Worm (Caenorhabditis elegans) whole organism, midembryonic: ENCODE measurements around the gene tsn-1.
A peak's percentile ranks its signal among the peaks of the same experiment; 100 is the strongest.

Experiments
- T22C8.4 ChIP-seq: fragments of 200-800 bp; sonication (Bioruptor generic); IDR thresholded peaks from 2 replicates; pipeline ENCODE4 v1.3.6; 2022; ENCODE audit warnings: missing genetic modification characterization, missing compliant biosample characterization
- cog-1 ChIP-seq: sonication (generic microtip); optimal IDR thresholded peaks from 2 replicates; lab custom pipeline; 2016; ENCODE audit warnings: missing genetic modification characterization, missing compliant biosample characterization
- flt-1 ChIP-seq: fragments of 200-800 bp; sonication (Bioruptor generic); IDR thresholded peaks from 2 replicates; pipeline ENCODE4 v1.3.6; 2022; ENCODE audit warnings: missing genetic modification characterization, missing compliant biosample characterization
- klf-2 ChIP-seq: fragments of 200-800 bp; sonication (Bioruptor generic); conservative IDR thresholded peaks from 2 replicates; pipeline ENCODE4 v1.3.6; 2022; ENCODE audit warnings: missing genetic modification reagents, missing genetic modification characterization, missing compliant biosample characterization
- med-1 ChIP-seq: sonication (generic microtip); optimal IDR thresholded peaks from 2 replicates; lab custom pipeline; 2017; ENCODE audit warnings: missing genetic modification characterization, mild to moderate bottlenecking, missing compliant biosample characterization, antibody characterized with exemption, missing genetic modification reagents; ENCODE audit not compliant: insufficient read depth
- ref-1 ChIP-seq: fragments of 200-800 bp; sonication (Bioruptor generic); conservative IDR thresholded peaks from 2 replicates; pipeline ENCODE4 v1.3.6; 2022; ENCODE audit warnings: missing genetic modification reagents, missing genetic modification characterization, missing compliant biosample characterization
- tab-1 ChIP-seq: fragments of 200-800 bp; sonication (Bioruptor generic); IDR thresholded peaks from 2 replicates; pipeline ENCODE4 v1.3.6; 2022; ENCODE audit warnings: missing genetic modification characterization, missing compliant biosample characterization
- ztf-23 ChIP-seq: fragments of 200-800 bp; sonication (Bioruptor generic); IDR thresholded peaks from 2 replicates; pipeline ENCODE4 v1.3.6; 2022; ENCODE audit warnings: missing genetic modification reagents, missing genetic modification characterization, missing compliant biosample characterization
- ztf-29 ChIP-seq: fragments of 200-800 bp; sonication (Bioruptor generic); IDR thresholded peaks from 2 replicates; pipeline ENCODE4 v1.3.6; 2022; ENCODE audit warnings: missing genetic modification reagents, missing genetic modification characterization, missing compliant biosample characterization

The tsn-1 gene

DNA sequence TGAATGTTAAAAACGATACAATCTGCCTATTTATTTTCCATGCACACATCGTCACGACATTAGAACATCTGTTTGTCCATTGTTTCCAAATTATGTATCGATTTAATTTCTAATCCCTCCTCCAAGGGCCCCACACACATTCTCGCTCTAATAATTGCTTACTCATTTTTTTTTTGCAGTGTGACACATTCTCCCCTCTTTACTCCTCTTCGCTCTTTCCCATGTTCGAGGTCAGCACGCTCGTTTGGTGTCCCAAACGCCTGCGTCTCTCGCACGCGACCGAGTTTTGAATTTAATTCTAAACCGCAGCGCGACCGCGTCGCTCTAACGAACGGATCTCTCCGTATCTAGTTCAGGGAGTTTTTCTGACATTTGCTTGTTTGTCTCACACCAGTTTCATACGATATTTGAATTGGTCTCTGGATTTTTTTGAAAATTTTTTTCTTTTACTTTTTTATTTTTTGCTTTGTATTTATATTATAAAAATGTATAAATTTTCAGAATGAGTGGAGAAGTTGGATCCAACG, 34.0 kb upstream of the tsn-1 start, which contains the start of the genes clec-140 and hmg-11:
TSS of gene clec-140 (plus strand) at position 477 of the 527 bp plus-strand sequence.
TSS of gene hmg-11 (plus strand) at position 502 of the 527 bp plus-strand sequence.
- TF ChIP-seq klf-2 (GFP tag; lab: Robert Waterston, UW) (no peak), ztf-29 (GFP tag; lab: Robert Waterston, UW) (no peak), tab-1 (GFP tag; lab: Robert Waterston, UW) (no peak), med-1 (GFP tag; lab: Kevin White, UChicago) (no peak), flt-1 (GFP tag; lab: Robert Waterston, UW) (0 out of 2 replicates have a peak, but pooled peaks have one; percentile 37), ref-1 (GFP tag; lab: Robert Waterston, UW) (no peak), ztf-23 (0 out of 2 replicates have a peak, but pooled peaks have one; percentile 52), cog-1 (tag; lab: Kevin White, UChicago) (peak; percentile 66), T22C8.4 (GFP tag; lab: Robert Waterston, UW) (peak; percentile 52)

DNA sequence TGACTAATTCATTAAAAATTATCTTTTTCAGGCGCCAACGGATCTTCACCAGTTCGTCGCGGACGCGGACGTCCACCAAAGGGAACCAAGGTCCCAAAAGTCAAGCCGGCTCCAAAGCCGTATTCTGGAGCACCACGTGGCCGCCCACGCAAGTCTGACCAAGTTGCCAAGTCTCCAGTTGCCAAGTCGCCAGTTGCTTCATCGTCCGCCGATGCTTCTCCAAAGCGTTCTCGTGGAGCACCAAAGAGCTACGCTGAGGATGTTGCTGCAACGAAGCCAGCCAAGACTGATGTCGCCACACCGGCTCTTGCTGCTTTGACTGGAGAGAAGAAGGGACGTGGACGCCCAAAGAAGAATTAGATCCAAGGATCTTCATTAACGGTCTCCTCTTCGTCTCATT, 33.4 kb upstream of the tsn-1 start:
- TF ChIP-seq ztf-23 (no peak), T22C8.4 (GFP tag; lab: Robert Waterston, UW) (no peak)

DNA sequence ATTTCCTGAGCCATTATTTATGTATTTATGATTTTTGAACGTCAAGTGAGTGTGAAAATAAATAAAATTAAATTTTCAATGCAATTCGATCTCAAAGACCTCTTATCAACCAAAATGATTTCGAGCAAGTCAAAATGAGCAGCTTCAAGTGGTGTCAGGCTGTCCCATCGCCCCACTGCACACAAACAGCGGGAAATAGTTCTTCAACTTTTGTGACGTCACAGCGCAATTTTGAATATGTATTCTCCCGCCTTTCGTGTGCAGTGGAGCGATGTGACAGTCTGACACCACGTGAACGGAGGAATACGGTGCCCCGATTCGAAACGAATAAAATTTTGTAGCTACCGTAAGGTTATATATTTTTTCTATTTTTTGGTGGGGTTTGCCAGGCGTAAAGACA, 33.0 kb upstream of the tsn-1 start:
- TF ChIP-seq tab-1 (GFP tag; lab: Robert Waterston, UW): no peak

DNA sequence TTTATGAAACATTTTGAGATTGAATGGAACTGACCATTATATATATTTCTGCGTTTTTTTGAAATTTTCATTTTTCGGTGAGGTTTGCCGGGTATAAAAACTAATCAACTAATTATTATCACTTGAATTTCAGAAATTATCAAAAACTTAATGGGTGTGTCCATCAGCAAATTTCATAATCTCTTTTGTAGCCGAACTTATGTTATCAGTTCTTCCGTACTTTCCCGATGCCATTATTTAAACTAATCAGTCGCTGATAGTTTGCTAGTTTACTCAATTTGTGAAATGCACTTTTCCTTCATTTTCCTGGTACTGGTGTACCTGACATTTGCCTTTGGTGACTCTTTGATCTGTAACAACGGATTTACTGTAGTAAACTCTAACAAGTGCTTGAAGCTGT, 32.4 kb upstream of the tsn-1 start:
- TF ChIP-seq ztf-29 (GFP tag; lab: Robert Waterston, UW) (no peak), tab-1 (GFP tag; lab: Robert Waterston, UW) (no peak), klf-2 (GFP tag; lab: Robert Waterston, UW) (no peak), ref-1 (GFP tag; lab: Robert Waterston, UW) (no peak)

DNA sequence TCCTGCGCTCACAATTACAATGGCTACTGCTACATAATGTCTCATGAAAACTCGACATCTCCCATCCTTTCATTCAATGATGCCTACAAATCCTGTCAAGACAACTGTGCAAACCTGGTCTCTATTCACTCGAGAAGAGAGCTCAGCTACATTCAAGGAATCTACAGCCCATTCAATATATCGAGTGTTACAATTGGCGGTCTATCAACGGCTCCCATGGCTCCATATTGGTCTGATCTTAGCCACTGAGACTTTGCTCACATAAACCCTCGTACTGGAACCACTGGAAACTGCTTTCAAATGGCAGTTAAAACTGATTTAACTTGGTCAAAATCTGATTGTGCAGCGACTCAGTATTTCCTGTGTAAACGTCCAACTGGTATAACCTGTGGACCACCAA, 31.1 kb upstream of the tsn-1 start, which contains the start of gene T05A7.3:
TSS of gene T05A7.3 (plus strand) at position 301 of the 400 bp plus-strand sequence.
- no peak for TF ChIP-seq tab-1 (GFP tag; lab: Robert Waterston, UW)
- TF ChIP-seq med-1 (GFP tag; lab: Kevin White, UChicago): no peak
- TF ChIP-seq flt-1 (GFP tag; lab: Robert Waterston, UW): no peak
- TF ChIP-seq cog-1 (tag; lab: Kevin White, UChicago): no peak
- no peak for TF ChIP-seq T22C8.4 (GFP tag; lab: Robert Waterston, UW)
- no peak for TF ChIP-seq ztf-23
- no peak for TF ChIP-seq klf-2 (GFP tag; lab: Robert Waterston, UW)
- no peak for TF ChIP-seq ztf-29 (GFP tag; lab: Robert Waterston, UW)
- no peak for TF ChIP-seq ref-1 (GFP tag; lab: Robert Waterston, UW)

DNA sequence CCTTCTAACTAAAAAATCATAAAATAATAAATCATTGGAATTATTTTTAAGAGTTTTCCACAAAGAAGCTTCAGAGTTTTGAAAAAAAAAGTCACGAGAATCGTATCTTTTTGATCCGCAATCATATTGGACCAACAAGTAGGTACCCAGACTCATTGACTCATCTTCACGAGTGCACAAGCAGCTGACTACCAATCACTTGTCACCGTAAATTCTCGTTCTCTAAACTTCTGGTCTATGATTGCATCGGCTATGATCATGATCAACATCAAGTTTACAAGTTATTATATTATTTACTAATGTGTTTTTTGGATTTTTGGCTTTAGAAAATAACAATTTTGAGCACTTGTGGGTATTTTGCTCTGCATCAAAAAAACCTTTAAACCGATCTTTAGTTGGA, 30.4 kb upstream of the tsn-1 start:
- TF ChIP-seq ztf-29 (GFP tag; lab: Robert Waterston, UW) (no peak), med-1 (GFP tag; lab: Kevin White, UChicago) (no peak), ref-1 (GFP tag; lab: Robert Waterston, UW) (no peak), ztf-23 (no peak), flt-1 (GFP tag; lab: Robert Waterston, UW) (no peak), T22C8.4 (GFP tag; lab: Robert Waterston, UW) (no peak), cog-1 (tag; lab: Kevin White, UChicago) (no peak), tab-1 (GFP tag; lab: Robert Waterston, UW) (no peak), klf-2 (GFP tag; lab: Robert Waterston, UW) (no peak)

DNA sequence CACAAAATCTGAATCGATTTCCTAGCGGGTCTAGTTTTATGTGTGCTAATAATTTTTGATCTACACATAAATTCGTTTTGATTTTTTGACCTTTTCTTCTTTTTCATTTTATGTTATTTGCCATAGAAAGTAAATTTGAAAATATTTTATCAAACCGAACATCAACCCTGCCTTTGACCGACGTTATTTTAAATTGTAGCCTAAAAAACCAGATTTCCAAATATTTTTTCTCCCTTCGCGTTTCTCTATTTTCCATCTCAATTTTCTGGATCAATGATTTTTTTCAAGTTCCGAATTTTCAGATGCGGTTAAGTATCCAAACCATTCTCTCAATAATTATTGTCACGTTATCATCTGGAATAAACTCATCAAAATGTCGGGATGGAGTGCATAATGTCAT, 28.7 kb upstream of the tsn-1 start, which contains the start of gene T05A7.1:
TSS of gene T05A7.1 (plus strand) at position 301 of the 400 bp plus-strand sequence.
- TF ChIP-seq med-1 (GFP tag; lab: Kevin White, UChicago) (no peak), klf-2 (GFP tag; lab: Robert Waterston, UW) (no peak), cog-1 (tag; lab: Kevin White, UChicago) (no peak), flt-1 (GFP tag; lab: Robert Waterston, UW) (no peak), ztf-23 (no peak), ref-1 (GFP tag; lab: Robert Waterston, UW) (no peak), tab-1 (GFP tag; lab: Robert Waterston, UW) (no peak), ztf-29 (GFP tag; lab: Robert Waterston, UW) (no peak), T22C8.4 (GFP tag; lab: Robert Waterston, UW) (no peak)

DNA sequence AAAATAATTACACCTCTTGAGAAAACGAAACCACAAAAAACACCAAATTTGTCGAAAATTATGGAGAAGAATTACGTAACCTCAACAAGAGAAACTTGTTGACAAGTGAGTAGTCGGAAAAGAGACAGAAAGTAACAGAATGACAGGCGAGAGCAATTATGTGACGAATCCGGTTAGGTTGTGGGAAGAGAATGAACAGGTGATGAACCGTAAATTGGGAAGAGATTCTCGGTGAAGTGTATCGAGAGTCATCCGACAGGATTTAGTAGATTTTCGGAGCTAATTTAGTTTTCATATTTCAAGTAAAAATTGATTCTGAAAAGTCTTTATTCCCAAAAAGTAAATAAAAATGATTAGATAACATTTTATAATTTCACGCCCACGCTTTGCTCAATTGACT, 25.2 kb upstream of the tsn-1 start, which contains the start of gene T05A7.7:
TSS of gene T05A7.7 (minus strand) at position 101 of the 400 bp plus-strand sequence.
- TF ChIP-seq ref-1 (GFP tag; lab: Robert Waterston, UW) (no peak), cog-1 (tag; lab: Kevin White, UChicago) (no peak), klf-2 (GFP tag; lab: Robert Waterston, UW) (no peak), ztf-23 (no peak), flt-1 (GFP tag; lab: Robert Waterston, UW) (no peak), ztf-29 (GFP tag; lab: Robert Waterston, UW) (no peak), med-1 (GFP tag; lab: Kevin White, UChicago) (no peak), T22C8.4 (GFP tag; lab: Robert Waterston, UW) (no peak), tab-1 (GFP tag; lab: Robert Waterston, UW) (no peak)

DNA sequence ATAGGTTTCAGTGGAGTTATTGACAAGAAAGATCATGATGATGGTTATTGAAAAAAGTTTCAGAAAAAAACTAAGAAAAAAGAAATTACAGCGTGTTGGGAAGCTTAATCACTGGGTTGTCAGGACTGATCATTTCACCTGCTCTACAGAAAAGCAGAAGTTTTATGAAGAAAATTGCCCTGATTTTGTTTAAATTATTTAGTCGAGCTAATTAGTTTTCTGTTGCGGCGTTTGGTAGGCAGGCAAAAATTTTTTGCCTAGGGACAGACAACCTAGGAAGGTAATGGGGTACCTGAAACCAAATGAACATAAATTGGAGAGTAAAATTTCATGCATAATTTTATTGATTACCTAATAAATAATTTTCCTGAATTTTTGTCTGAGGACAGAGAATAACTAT, 22.9 kb upstream of the tsn-1 start, which contains the start of gene sre-40:
TSS of gene sre-40 (minus strand) at position 101 of the 400 bp plus-strand sequence.
- TF ChIP-seq med-1 (GFP tag; lab: Kevin White, UChicago) (no peak), ref-1 (GFP tag; lab: Robert Waterston, UW) (no peak), tab-1 (GFP tag; lab: Robert Waterston, UW) (no peak)

DNA sequence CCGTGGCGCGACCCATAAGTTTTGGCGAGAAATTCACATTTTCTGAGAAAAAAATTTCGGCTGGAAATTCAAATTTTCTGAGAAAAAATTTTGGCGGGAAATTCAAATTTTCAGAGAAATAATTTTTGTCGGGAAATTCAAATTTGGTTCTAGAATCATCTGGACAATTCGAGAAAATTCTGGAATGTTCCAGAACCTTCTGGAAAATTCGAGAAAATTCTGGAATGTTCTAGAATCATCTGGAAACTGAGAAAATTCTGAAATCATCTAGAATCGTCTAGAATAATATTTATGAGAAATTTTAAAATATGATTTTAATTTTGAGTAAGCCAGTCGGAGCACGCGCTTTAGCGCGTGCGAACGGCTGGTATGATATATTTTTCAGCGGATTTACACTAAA, 21.8 kb upstream of the tsn-1 start:
- TF ChIP-seq T22C8.4 (GFP tag; lab: Robert Waterston, UW) (no peak), ztf-29 (GFP tag; lab: Robert Waterston, UW) (no peak), cog-1 (tag; lab: Kevin White, UChicago) (no peak), tab-1 (GFP tag; lab: Robert Waterston, UW) (no peak), flt-1 (GFP tag; lab: Robert Waterston, UW) (no peak), klf-2 (GFP tag; lab: Robert Waterston, UW) (no peak), med-1 (GFP tag; lab: Kevin White, UChicago) (no peak), ref-1 (GFP tag; lab: Robert Waterston, UW) (no peak), ztf-23 (no peak)
